Worm (Caenorhabditis elegans): ENCODE measurements around the gene rpl-42.

rpl-42 gene

ce11 chrII:11072565-11072964 is 19.9 kb upstream of the rpl-42 start:
- TF ChIP-seq fkh-2 (tag; optimal IDR thresholded peaks at IDR 0.05), result no peak
- TF ChIP-seq mml-1 (tag; optimal IDR thresholded peaks at IDR 0.05), result no peak
- TF ChIP-seq fos-1 (tag; optimal IDR thresholded peaks at IDR 0.05), result no peak
- no peak for TF ChIP-seq nhr-67 (tag; optimal IDR thresholded peaks at IDR 0.05)
- TF ChIP-seq pqm-1 (tag; optimal IDR thresholded peaks at IDR 0.05), result no peak
- no peak for TF ChIP-seq elt-2 (tag; optimal IDR thresholded peaks at IDR 0.05)
- TF ChIP-seq ZK546.5 (tag; optimal IDR thresholded peaks at IDR 0.05), result no peak

- TF ChIP-seq elt-1 (tag; optimal IDR thresholded peaks at IDR 0.05), result peak; percentile 82
- TF ChIP-seq nhr-11 (tag; optimal IDR thresholded peaks at IDR 0.05), result no peak
- peak; percentile 12 for TF ChIP-seq nhr-25 (tag; optimal IDR thresholded peaks at IDR 0.05)
These were observed 16.0 kb upstream of the rpl-42 start for ce11 chrII:11076550-11076949.

- TF ChIP-seq sea-2 (GFP tag; optimal IDR thresholded peaks at IDR 0.05) (no peak), elt-1 (tag; optimal IDR thresholded peaks at IDR 0.05) (no peak), unc-62 (GFP tag; optimal IDR thresholded peaks at IDR 0.05) (no peak), ZK546.5 (tag; optimal IDR thresholded peaks at IDR 0.05) (no peak), nhr-43 (tag; optimal IDR thresholded peaks at IDR 0.05; ENCODE audit: poor library complexity, severe bottlenecking) (no peak), lin-39 (tag; optimal IDR thresholded peaks at IDR 0.05) (no peak), zag-1 (tag; optimal IDR thresholded peaks at IDR 0.05) (no peak), ama-1 (optimal IDR thresholded peaks at IDR 0.05) (no peak), lsy-12 (tag; optimal IDR thresholded peaks at IDR 0.05) (no peak), nhr-23 (tag; optimal IDR thresholded peaks at IDR 0.05) (no peak)
These were observed 5.7 kb upstream of the rpl-42 start for ce11 chrII:11086770-11087169.

- TF ChIP-seq nhr-43 (tag; optimal IDR thresholded peaks at IDR 0.05; ENCODE audit: poor library complexity, severe bottlenecking), result no peak
- TF ChIP-seq snpc-4 (tag; optimal IDR thresholded peaks at IDR 0.05), result no peak
- TF ChIP-seq ztf-4 (tag; optimal IDR thresholded peaks at IDR 0.05), result no peak
- TF ChIP-seq ama-1 (optimal IDR thresholded peaks at IDR 0.05), result no peak
These were observed 4.4 kb upstream of the rpl-42 start for ce11 chrII:11088137-11088536.

ce11 chrII:11089356-11089755 is 3.2 kb upstream of the rpl-42 start, which contains the start of gene unc-53:
Gene unc-53 (minus strand): TSS chrII:11089456.
- TF ChIP-seq ceh-82 (tag; optimal IDR thresholded peaks at IDR 0.05), result no peak
- TF ChIP-seq nhr-67 (tag; optimal IDR thresholded peaks at IDR 0.05), result no peak
- no peak for TF ChIP-seq elt-2 (tag; optimal IDR thresholded peaks at IDR 0.05)

ce11 chrII:11091577-11091976 is 936 bp upstream of the rpl-42 start:
- TF ChIP-seq mml-1 (tag; optimal IDR thresholded peaks at IDR 0.05) (no peak), fkh-10 (GFP tag; optimal IDR thresholded peaks at IDR 0.05) (peak; percentile 22), R02D3.7 (tag; optimal IDR thresholded peaks at IDR 0.05) (no peak), nfya-1 (tag; optimal IDR thresholded peaks at IDR 0.05; ENCODE audit: insufficient read depth) (peak; percentile 16)

ce11 chrII:11094431-11094830 is 1.9 kb downstream of the rpl-42 start:
- TF ChIP-seq pha-4 (tag; optimal IDR thresholded peaks at IDR 0.05) (no peak), eor-1 (tag; optimal IDR thresholded peaks at IDR 0.05) (no peak), fkh-10 (GFP tag; optimal IDR thresholded peaks at IDR 0.05) (no peak), ama-1 (optimal IDR thresholded peaks at IDR 0.05) (no peak), skn-1 (tag; optimal IDR thresholded peaks at IDR 0.05) (no peak), lin-39 (tag; optimal IDR thresholded peaks at IDR 0.05) (no peak), ceh-82 (tag; optimal IDR thresholded peaks at IDR 0.05) (no peak), ztf-4 (tag; optimal IDR thresholded peaks at IDR 0.05) (no peak), zag-1 (tag; optimal IDR thresholded peaks at IDR 0.05) (no peak), nhr-11 (tag; optimal IDR thresholded peaks at IDR 0.05) (no peak), daf-12 (tag; optimal IDR thresholded peaks at IDR 0.05) (no peak), aly-2 (tag; optimal IDR thresholded peaks at IDR 0.05) (no peak), nhr-25 (tag; optimal IDR thresholded peaks at IDR 0.05) (no peak), mdl-1 (tag; optimal IDR thresholded peaks at IDR 0.05) (no peak), nhr-76 (tag; optimal IDR thresholded peaks at IDR 0.05) (no peak), jun-1 (tag; optimal IDR thresholded peaks at IDR 0.05) (no peak), tbx-2 (tag; optimal IDR thresholded peaks at IDR 0.05) (no peak)

Measured in whole organism, L3 larva.